Worm (Caenorhabditis elegans) whole organism, mixed stage, embryonic: ENCODE data around the gene srt-43.

Experiments
- M03D4.4 ChIP-seq: sonication (generic microtip); optimal IDR thresholded peaks from 2 replicates; lab custom pipeline; 2017; ENCODE audit warnings: mild to moderate bottlenecking, missing genetic modification characterization, missing compliant biosample characterization
- bed-3 ChIP-seq: fragments of 200-800 bp; sonication (Bioruptor generic); optimal IDR thresholded peaks from 3 replicates; lab custom pipeline; 2018; ENCODE audit warnings: mild to moderate bottlenecking, missing genetic modification characterization, moderate library complexity, missing compliant biosample characterization
- blmp-1 ChIP-seq: fragments of 150-350 bp; optimal IDR thresholded peaks from 2 replicates; lab custom pipeline; 2014; ENCODE audit warnings: missing biosample characterization, missing genetic modification characterization
- ceh-39 ChIP-seq: fragments of 150-350 bp; optimal IDR thresholded peaks from 2 replicates; lab custom pipeline; 2014; ENCODE audit warnings: missing biosample characterization, missing genetic modification characterization
- ceh-43 ChIP-seq: fragments of 200-800 bp; sonication (Bioruptor generic); optimal IDR thresholded peaks from 2 replicates; lab custom pipeline; 2018; ENCODE audit warnings: mild to moderate bottlenecking, missing genetic modification characterization, moderate library complexity, missing compliant biosample characterization
- ceh-83 ChIP-seq: fragments of 200-800 bp; sonication (Bioruptor generic); optimal IDR thresholded peaks from 2 replicates; lab custom pipeline; 2018; ENCODE audit warnings: mild to moderate bottlenecking, missing genetic modification characterization, missing compliant biosample characterization
- ces-1 ChIP-seq: fragments of 150-350 bp; optimal IDR thresholded peaks from 2 replicates; lab custom pipeline; 2014; ENCODE audit warnings: missing biosample characterization, missing genetic modification reagents, missing genetic modification characterization
- cnd-1 ChIP-seq: fragments of 200-800 bp; sonication (Bioruptor generic); optimal IDR thresholded peaks from 2 replicates; lab custom pipeline; 2018; ENCODE audit warnings: mild to moderate bottlenecking, missing genetic modification characterization, missing compliant biosample characterization
- drap-1 ChIP-seq: fragments of 200-800 bp; sonication (Bioruptor generic); optimal IDR thresholded peaks from 3 replicates; lab custom pipeline; 2018; ENCODE audit warnings: mild to moderate bottlenecking, missing genetic modification characterization, missing compliant biosample characterization
- elt-1 ChIP-seq: sonication (generic microtip); optimal IDR thresholded peaks from 2 replicates; lab custom pipeline; 2017; ENCODE audit warnings: missing genetic modification characterization, mild to moderate bottlenecking, missing compliant biosample characterization, antibody characterized with exemption, moderate library complexity, borderline replicate concordance; ENCODE audit not compliant: insufficient read depth
- elt-3 ChIP-seq: fragments of 150-350 bp; optimal IDR thresholded peaks from 2 replicates; lab custom pipeline; 2014; ENCODE audit warnings: missing biosample characterization, missing genetic modification characterization
- flh-1 ChIP-seq: fragments of 200-800 bp; sonication (Bioruptor generic); optimal IDR thresholded peaks from 2 replicates; lab custom pipeline; 2018; ENCODE audit warnings: mild to moderate bottlenecking, missing genetic modification characterization, moderate library complexity, missing compliant biosample characterization
- ham-2 ChIP-seq: fragments of 200-800 bp; sonication (Bioruptor generic); optimal IDR thresholded peaks from 2 replicates; lab custom pipeline; 2018; ENCODE audit warnings: mild to moderate bottlenecking, missing genetic modification characterization, missing compliant biosample characterization
- hlh-1 ChIP-seq: fragments of 150-350 bp; optimal IDR thresholded peaks from 2 replicates; lab custom pipeline; 2014; ENCODE audit warnings: missing biosample characterization, missing genetic modification reagents, missing genetic modification characterization
- lin-13 ChIP-seq: fragments of 150-350 bp; optimal IDR thresholded peaks from 2 replicates; lab custom pipeline; 2014; ENCODE audit warnings: missing biosample characterization, missing genetic modification characterization
- lin-32 ChIP-seq: fragments of 200-800 bp; sonication (Bioruptor generic); optimal IDR thresholded peaks from 2 replicates; lab custom pipeline; 2018; ENCODE audit warnings: mild to moderate bottlenecking, missing genetic modification characterization, missing compliant biosample characterization
- lsy-2 ChIP-seq: fragments of 150-350 bp; optimal IDR thresholded peaks from 2 replicates; lab custom pipeline; 2014; ENCODE audit warnings: missing biosample characterization, missing genetic modification characterization
- mab-5 ChIP-seq: fragments of 150-350 bp; optimal IDR thresholded peaks from 2 replicates; lab custom pipeline; 2014; ENCODE audit warnings: missing biosample characterization, missing genetic modification characterization
- mep-1 ChIP-seq: fragments of 150-350 bp; optimal IDR thresholded peaks from 2 replicates; lab custom pipeline; 2017; ENCODE audit warnings: missing biosample characterization, missing genetic modification reagents, missing genetic modification characterization, inconsistent platforms
- mls-2 ChIP-seq: sonication (generic microtip); optimal IDR thresholded peaks from 2 replicates; lab custom pipeline; 2016; ENCODE audit warnings: mild to moderate bottlenecking, missing genetic modification characterization, moderate library complexity, missing compliant biosample characterization
- nhr-12 ChIP-seq: fragments of 150-350 bp; optimal IDR thresholded peaks from 2 replicates; lab custom pipeline; 2014; ENCODE audit warnings: missing biosample characterization, missing genetic modification characterization
- nhr-2 ChIP-seq: fragments of 150-350 bp; optimal IDR thresholded peaks from 2 replicates; lab custom pipeline; 2014; ENCODE audit warnings: missing biosample characterization, missing genetic modification characterization
- nhr-237 ChIP-seq: fragments of 150-350 bp; optimal IDR thresholded peaks from 2 replicates; lab custom pipeline; 2014; ENCODE audit warnings: missing biosample characterization, missing genetic modification characterization
- nhr-28 ChIP-seq: fragments of 150-350 bp; optimal IDR thresholded peaks from 2 replicates; lab custom pipeline; 2014; ENCODE audit warnings: missing biosample characterization, missing genetic modification characterization
- nhr-76 ChIP-seq: sonication (generic microtip); optimal IDR thresholded peaks from 2 replicates; lab custom pipeline; 2017; ENCODE audit warnings: missing biosample characterization, missing genetic modification characterization
- pha-4 ChIP-seq: fragments of 150-350 bp; optimal IDR thresholded peaks from 2 replicates; lab custom pipeline; 2018; ENCODE audit warnings: missing biosample characterization, missing genetic modification reagents, missing genetic modification characterization
- sem-2 ChIP-seq: fragments of 200-800 bp; sonication (Bioruptor generic); optimal IDR thresholded peaks from 2 replicates; lab custom pipeline; 2018; ENCODE audit warnings: mild to moderate bottlenecking, missing genetic modification characterization, missing compliant biosample characterization
- snpc-4 ChIP-seq: fragments of 150-350 bp; optimal IDR thresholded peaks from 2 replicates; lab custom pipeline; 2014; ENCODE audit warnings: missing biosample characterization, missing genetic modification characterization
- sptf-1 ChIP-seq: sonication (generic microtip); optimal IDR thresholded peaks from 2 replicates; lab custom pipeline; 2017; ENCODE audit warnings: mild to moderate bottlenecking, missing genetic modification characterization, moderate library complexity, missing compliant biosample characterization
- tbx-8 ChIP-seq: fragments of 200-800 bp; sonication (Bioruptor generic); optimal IDR thresholded peaks from 2 replicates; lab custom pipeline; 2018; ENCODE audit warnings: mild to moderate bottlenecking, missing genetic modification characterization, moderate library complexity, missing compliant biosample characterization
- unc-120 ChIP-seq: sonication (generic microtip); optimal IDR thresholded peaks from 2 replicates; lab custom pipeline; 2017; ENCODE audit warnings: missing genetic modification characterization, missing compliant biosample characterization; ENCODE audit not compliant: poor library complexity, severe bottlenecking
- unc-39 ChIP-seq: fragments of 150-350 bp; optimal IDR thresholded peaks from 2 replicates; lab custom pipeline; 2014; ENCODE audit warnings: missing biosample characterization, missing genetic modification characterization
- unc-62 ChIP-seq: fragments of 150-350 bp; optimal IDR thresholded peaks from 2 replicates; lab custom pipeline; 2014; ENCODE audit warnings: missing biosample characterization, missing genetic modification reagents, missing genetic modification characterization
- zip-8 ChIP-seq: fragments of 150-350 bp; optimal IDR thresholded peaks from 2 replicates; lab custom pipeline; 2014; ENCODE audit warnings: missing biosample characterization, missing genetic modification characterization
- ztf-11 ChIP-seq: fragments of 150-350 bp; optimal IDR thresholded peaks from 2 replicates; lab custom pipeline; 2014; ENCODE audit warnings: missing biosample characterization, missing genetic modification characterization

Gene srt-43

DNA sequence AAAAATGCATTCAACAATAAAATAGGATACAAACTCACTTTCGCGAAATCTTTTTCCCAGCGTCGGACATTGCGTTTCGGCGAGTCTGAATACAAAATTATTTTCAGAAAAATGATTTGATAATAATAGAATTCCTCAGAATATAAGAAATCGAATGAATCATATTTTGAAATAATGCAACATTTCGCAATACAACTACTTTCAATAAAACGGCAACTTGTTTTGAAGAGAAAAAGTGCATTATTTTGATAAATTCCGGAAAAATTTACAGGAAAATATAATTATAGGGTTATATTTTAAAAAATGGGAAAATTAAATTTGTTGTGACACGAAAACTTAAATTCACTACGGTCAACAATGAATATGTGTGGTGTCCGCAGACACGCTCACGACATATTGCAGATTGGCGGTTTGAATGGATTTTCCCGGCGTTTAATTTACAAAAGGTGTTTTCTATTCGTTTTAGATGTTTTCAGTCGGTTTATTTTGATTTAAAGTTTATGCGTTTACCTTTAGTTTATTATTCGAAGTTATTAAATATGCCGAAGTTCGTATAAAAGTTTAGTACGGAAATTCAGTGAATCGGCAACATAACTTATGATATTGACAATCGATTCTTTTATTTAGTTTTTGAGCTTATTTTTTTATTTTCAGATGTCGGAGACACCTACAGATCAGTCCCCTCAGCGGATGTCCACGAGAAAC, 5.6 kb upstream of the srt-43 start, which contains the start of the genes abcf-1 and scc-3:
abcf-1 (minus strand) TSS at position 85 of the 705 bp plus-strand sequence.
scc-3 (plus strand) TSS at position 655 of the 705 bp plus-strand sequence.
- TF ChIP-seq lsy-2 (tag; lab: Kevin White, UChicago) (peak; percentile 93), mls-2 (tag; lab: Kevin White, UChicago) (no peak), elt-3 (tag; lab: Kevin White, UChicago) (no peak), pha-4 (tag; lab: Kevin White, UChicago) (no peak), blmp-1 (tag; lab: Kevin White, UChicago) (no peak)

DNA sequence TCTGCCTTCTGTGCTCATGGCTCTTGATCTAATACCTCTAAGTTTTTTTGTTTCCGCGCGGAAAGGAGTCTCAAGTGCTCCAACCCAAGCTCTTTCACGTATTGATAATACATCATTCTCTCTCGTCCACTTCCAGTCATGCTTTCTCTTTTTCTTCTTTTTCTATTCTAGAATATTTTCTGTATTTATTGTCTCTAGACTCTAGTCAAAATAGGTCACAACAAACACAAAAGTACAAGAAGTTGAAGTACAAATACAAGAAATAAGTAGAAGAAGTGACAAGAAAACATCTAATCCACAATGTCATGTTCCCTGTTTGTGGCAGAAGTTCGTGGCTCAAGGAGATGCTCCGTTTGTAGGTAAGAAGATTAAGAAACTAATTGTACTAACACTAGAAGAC, 4.2 kb downstream of the srt-43 start, which contains the start of gene ZC455.1:
ZC455.1 (plus strand) TSS at position 301 of the 400 bp plus-strand sequence.
- TF ChIP-seq bed-3 (GFP tag; lab: Kevin White, UChicago), result no peak
- no peak for TF ChIP-seq drap-1 (GFP tag; lab: Kevin White, UChicago)
- no peak for TF ChIP-seq zip-8 (tag; lab: Kevin White, UChicago)
- no peak for TF ChIP-seq unc-62 (GFP tag; lab: Kevin White, UChicago)
- no peak for TF ChIP-seq nhr-2
- no peak for TF ChIP-seq blmp-1 (tag; lab: Kevin White, UChicago)
- TF ChIP-seq sptf-1, result no peak
- TF ChIP-seq elt-3 (tag; lab: Kevin White, UChicago), result no peak
- TF ChIP-seq lin-13 (tag; lab: Kevin White, UChicago), result no peak
- no peak for TF ChIP-seq hlh-1 (tag; lab: Kevin White, UChicago)
- no peak for TF ChIP-seq sem-2

DNA sequence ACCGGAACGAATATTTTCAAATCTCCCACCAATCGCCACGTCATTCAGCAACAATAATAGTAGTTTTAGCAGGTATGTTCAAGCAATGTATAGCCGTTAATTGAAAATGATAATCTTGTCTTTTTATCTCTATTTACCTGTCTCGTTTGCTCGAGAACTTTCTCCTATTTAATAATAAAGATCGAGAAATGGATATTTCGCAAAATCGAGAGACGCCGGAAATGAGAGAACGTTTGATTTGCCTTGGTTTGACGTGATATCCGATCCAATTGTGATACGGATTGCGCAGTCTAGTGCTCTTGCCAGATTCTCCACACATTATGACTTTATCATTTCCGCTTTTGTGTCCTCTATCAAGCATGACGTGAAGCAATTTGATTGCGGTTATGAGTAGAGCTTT, 4.8 kb downstream of the srt-43 start:
- no peak for TF ChIP-seq sem-2
- no peak for TF ChIP-seq ham-2 (GFP tag; lab: Kevin White, UChicago)
- TF ChIP-seq ceh-39, result no peak
- no peak for TF ChIP-seq nhr-237 (tag; lab: Kevin White, UChicago)
- no peak for TF ChIP-seq snpc-4 (tag; lab: Kevin White, UChicago)
- no peak for TF ChIP-seq sptf-1
- TF ChIP-seq blmp-1 (tag; lab: Kevin White, UChicago), result no peak
- TF ChIP-seq, all 35 proteins: peak for 0

ce11 chrV:12780248-12780647, 11.2 kb downstream of the srt-43 start:
- TF ChIP-seq elt-3 (tag; lab: Kevin White, UChicago) (peak; percentile 8), nhr-12 (tag; lab: Kevin White, UChicago) (no peak), lin-32 (GFP tag; lab: Kevin White, UChicago) (peak; percentile 92), nhr-28 (peak; percentile 66), nhr-237 (tag; lab: Kevin White, UChicago) (no peak), nhr-76 (no peak), ceh-43 (GFP tag; lab: Kevin White, UChicago) (peak; percentile 88), flh-1 (GFP tag; lab: Kevin White, UChicago) (peak; percentile 84), ceh-83 (GFP tag; lab: Kevin White, UChicago) (peak; percentile 95), mab-5 (no peak), M03D4.4 (tag; lab: Kevin White, UChicago) (peak; percentile 94), bed-3 (GFP tag; lab: Kevin White, UChicago) (peak; percentile 86), mls-2 (tag; lab: Kevin White, UChicago) (peak; percentile 98), blmp-1 (tag; lab: Kevin White, UChicago) (no peak), snpc-4 (tag; lab: Kevin White, UChicago) (no peak), pha-4 (tag; lab: Kevin White, UChicago) (peak; percentile 62), unc-39 (tag; lab: Kevin White, UChicago) (no peak), unc-62 (GFP tag; lab: Kevin White, UChicago) (peak; percentile 26), unc-120 (tag; lab: Kevin White, UChicago) (peak; percentile 93), mep-1 (peak; percentile 76), cnd-1 (peak; percentile 93), nhr-2 (no peak), lin-13 (tag; lab: Kevin White, UChicago) (peak; percentile 24), ham-2 (GFP tag; lab: Kevin White, UChicago) (peak; percentile 78), elt-1 (tag; lab: Kevin White, UChicago) (no peak), sptf-1 (peak; percentile 97), ceh-39 (no peak), sem-2 (peak; percentile 90), zip-8 (tag; lab: Kevin White, UChicago) (no peak), drap-1 (GFP tag; lab: Kevin White, UChicago) (peak; percentile 96), tbx-8 (GFP tag; lab: Kevin White, UChicago) (peak; percentile 75), hlh-1 (tag; lab: Kevin White, UChicago) (no peak), ces-1 (no peak), lsy-2 (tag; lab: Kevin White, UChicago) (peak; percentile 55), ztf-11 (tag; lab: Kevin White, UChicago) (peak; percentile 59)
